Fruit fly (Drosophila melanogaster): ENCODE measurements around the gene GstD6.

The GstD6 gene

dm6 chr3R:12402935-12403334, 26.0 kb downstream of the GstD6 start (continued):
- TF ChIP-seq dan (GFP tag; IDR thresholded peaks at IDR 0.05) = peak; percentile 47; the same call in 1 of the 2 replicates
- 0 out of 3 replicates have a peak, but pooled peaks have one; percentile 17 for TF ChIP-seq zen2 (GFP tag; IDR thresholded peaks at IDR 0.05; ENCODE audit: partially characterized antibody)
- TF ChIP-seq Blimp-1 (GFP tag; optimal IDR thresholded peaks at IDR 0.05) = peak; percentile 97
- TF ChIP-seq twi (tag; optimal IDR thresholded peaks at IDR 0.05) = peak; percentile 97
- TF ChIP-seq CG4424 (GFP tag; optimal IDR thresholded peaks at IDR 0.05) = peak; percentile 99
- peak; percentile 93 for TF ChIP-seq ttk (GFP tag; IDR thresholded peaks at IDR 0.05)
- peak; percentile 91 for TF ChIP-seq pho (GFP tag; optimal IDR thresholded peaks at IDR 0.05)
- peak; percentile 95 for TF ChIP-seq CG2120 (GFP tag; optimal IDR thresholded peaks at IDR 0.05)
- peak; percentile 97 for TF ChIP-seq ems (GFP tag; optimal IDR thresholded peaks at IDR 0.05)
- peak; percentile 97 for TF ChIP-seq Dek (tag; optimal IDR thresholded peaks at IDR 0.05)
- peak; percentile 90 for TF ChIP-seq aop (GFP tag; IDR thresholded peaks at IDR 0.05)
- no peak for TF ChIP-seq hkb (optimal IDR thresholded peaks at IDR 0.05)
- peak; percentile 99 for TF ChIP-seq hkb (GFP tag; IDR thresholded peaks at IDR 0.05)
- peak; percentile 92 for TF ChIP-seq mam (GFP tag; optimal IDR thresholded peaks at IDR 0.05)
- TF ChIP-seq CG7271 (tag; optimal IDR thresholded peaks at IDR 0.05) = peak; percentile 98
- TF ChIP-seq CG3281 (GFP tag; optimal IDR thresholded peaks at IDR 0.05) = peak; percentile 97
- peak; percentile 98 for TF ChIP-seq lab (GFP tag; optimal IDR thresholded peaks at IDR 0.05)
- peak; percentile 86 for TF ChIP-seq Hey (tag; optimal IDR thresholded peaks at IDR 0.05)
- peak; percentile 94 for TF ChIP-seq CG4707 (GFP tag; optimal IDR thresholded peaks at IDR 0.05)
- TF ChIP-seq Dfd (GFP tag; optimal IDR thresholded peaks at IDR 0.05) = no peak
- peak; percentile 92 for TF ChIP-seq Vsx1 (GFP tag; optimal IDR thresholded peaks at IDR 0.05)
- peak; percentile 23 for TF ChIP-seq gfzf (GFP tag; optimal IDR thresholded peaks at IDR 0.05)
- TF ChIP-seq TFAM (GFP tag; optimal IDR thresholded peaks at IDR 0.05) = peak; percentile 94
- TF ChIP-seq CG4328 (GFP tag; optimal IDR thresholded peaks at IDR 0.05) = peak; percentile 97
- TF ChIP-seq br (optimal IDR thresholded peaks at IDR 0.05) = no peak
- TF ChIP-seq ab (GFP tag; optimal IDR thresholded peaks at IDR 0.05) = peak; percentile 73
- peak; percentile 92 for TF ChIP-seq CG16779 (GFP tag; IDR thresholded peaks at IDR 0.05)
- peak; percentile 47; the same call in 1 of the 2 replicates for TF ChIP-seq crol (GFP tag; IDR thresholded peaks at IDR 0.05)
- peak; percentile 95 for TF ChIP-seq bowl (GFP tag; IDR thresholded peaks at IDR 0.05)
- peak; percentile 98 for TF ChIP-seq CG6254 (GFP tag; optimal IDR thresholded peaks at IDR 0.05)
- TF ChIP-seq CG9727 (GFP tag; optimal IDR thresholded peaks at IDR 0.05) = peak; percentile 98
- TF ChIP-seq Gsc (GFP tag; IDR thresholded peaks at IDR 0.05) = no peak
- 0 out of 3 replicates have a peak, but pooled peaks have one; percentile 40 for TF ChIP-seq HLH4C (GFP tag; IDR thresholded peaks at IDR 0.05; ENCODE audit: partially characterized antibody)
- TF ChIP-seq Awh (GFP tag; IDR thresholded peaks at IDR 0.05) = peak; percentile 98
- TF ChIP-seq cad (GFP tag; optimal IDR thresholded peaks at IDR 0.05) = no peak
- peak; percentile 98 for TF ChIP-seq Sox102F (GFP tag; optimal IDR thresholded peaks at IDR 0.05)
- TF ChIP-seq NC2α (GFP tag; optimal IDR thresholded peaks at IDR 0.05) = peak; percentile 91
- peak; percentile 99 for TF ChIP-seq CG2712 (tag; optimal IDR thresholded peaks at IDR 0.05)
- TF ChIP-seq exex (tag; optimal IDR thresholded peaks at IDR 0.05) = peak; percentile 92
- peak; percentile 85 for TF ChIP-seq gt (GFP tag; IDR thresholded peaks at IDR 0.05)
- peak; percentile 89 for TF ChIP-seq CG14965 (GFP tag; optimal IDR thresholded peaks at IDR 0.05; ENCODE audit: borderline replicate concordance)
- peak; percentile 97 for TF ChIP-seq lbe (GFP tag; optimal IDR thresholded peaks at IDR 0.05)
- peak; percentile 75 for TF ChIP-seq luna (GFP tag; optimal IDR thresholded peaks at IDR 0.05)
- peak; percentile 92 for TF ChIP-seq ERR (GFP tag; optimal IDR thresholded peaks at IDR 0.05)
- peak; percentile 94 for TF ChIP-seq CG18764 (GFP tag; optimal IDR thresholded peaks at IDR 0.05)
- TF ChIP-seq CG16863 (GFP tag; optimal IDR thresholded peaks at IDR 0.05) = peak; percentile 93
- TF ChIP-seq Doc2 (GFP tag; IDR thresholded peaks at IDR 0.05) = no peak
- TF ChIP-seq CG17359 (tag; optimal IDR thresholded peaks at IDR 0.05) = peak; percentile 98
- TF ChIP-seq Med (GFP tag) = peak; percentile 99
- peak; percentile 98 for TF ChIP-seq Ssrp (tag; optimal IDR thresholded peaks at IDR 0.05)
- peak; percentile 95 for TF ChIP-seq bab2 (GFP tag; optimal IDR thresholded peaks at IDR 0.05)
